Worm (Caenorhabditis elegans) whole organism, young adult: ENCODE measurements around the gene F28C6.9.

Source experiments
- B0261.1 ChIP-seq: sonication (generic microtip); optimal IDR thresholded peaks from 2 replicates; lab custom pipeline; 2016; ENCODE audit warnings: mild to moderate bottlenecking, missing genetic modification characterization, moderate library complexity, missing compliant biosample characterization
- B0336.3 ChIP-seq: fragments of 200-800 bp; sonication (Bioruptor generic); IDR thresholded peaks from 2 replicates; pipeline ENCODE4 v1.3.6; 2022; ENCODE audit warnings: missing genetic modification characterization, missing compliant biosample characterization
- C06A6.2 ChIP-seq: fragments of 200-800 bp; sonication (Bioruptor generic); conservative IDR thresholded peaks from 2 replicates; pipeline ENCODE4 v1.3.6; 2022; ENCODE audit warnings: missing genetic modification characterization, missing compliant biosample characterization
- C17E4.6 ChIP-seq: fragments of 200-800 bp; sonication (Bioruptor generic); IDR thresholded peaks from 2 replicates; pipeline ENCODE4 v1.3.6; 2022; ENCODE audit warnings: missing genetic modification reagents, missing genetic modification characterization, missing compliant biosample characterization
- F22D6.2 ChIP-seq: sonication (generic microtip); optimal IDR thresholded peaks from 2 replicates; lab custom pipeline; 2016; ENCODE audit warnings: mild to moderate bottlenecking, missing genetic modification characterization, missing compliant biosample characterization
- F49E8.2 ChIP-seq: sonication (generic microtip); optimal IDR thresholded peaks from 3 replicates; lab custom pipeline; 2017; ENCODE audit warnings: missing genetic modification characterization, mild to moderate bottlenecking, missing compliant biosample characterization, antibody characterized with exemption, moderate library complexity; ENCODE audit not compliant: insufficient read depth
- F52B5.7 ChIP-seq: sonication (generic microtip); optimal IDR thresholded peaks from 2 replicates; lab custom pipeline; 2016; ENCODE audit warnings: mild to moderate bottlenecking, missing genetic modification characterization, missing compliant biosample characterization
- F55B11.4 ChIP-seq: sonication (generic microtip); optimal IDR thresholded peaks from 2 replicates; lab custom pipeline; 2016; ENCODE audit warnings: missing compliant biosample characterization, missing genetic modification characterization, borderline replicate concordance; ENCODE audit not compliant: insufficient read depth
- T07F8.4 ChIP-seq: sonication (generic microtip); optimal IDR thresholded peaks from 2 replicates; lab custom pipeline; 2016; ENCODE audit warnings: mild to moderate bottlenecking, missing genetic modification characterization, moderate library complexity, missing compliant biosample characterization
- Y53G8AR.9 ChIP-seq: fragments of 200-800 bp; sonication (Bioruptor generic); conservative IDR thresholded peaks from 2 replicates; pipeline ENCODE4 v1.3.6; 2022; ENCODE audit warnings: missing genetic modification reagents, missing genetic modification characterization, missing compliant biosample characterization
- Y56A3A.18 ChIP-seq: fragments of 200-800 bp; sonication (Bioruptor generic); IDR thresholded peaks from 2 replicates; pipeline ENCODE4 v1.3.6; 2022; ENCODE audit warnings: missing genetic modification reagents, missing genetic modification characterization, missing compliant biosample characterization
- ZK185.1 ChIP-seq: sonication (generic microtip); optimal IDR thresholded peaks from 2 replicates; lab custom pipeline; 2016; ENCODE audit warnings: mild to moderate bottlenecking, missing genetic modification characterization, missing compliant biosample characterization; ENCODE audit not compliant: poor library complexity, severe bottlenecking
- aptf-3 ChIP-seq: fragments of 200-800 bp; sonication (Bioruptor generic); IDR thresholded peaks from 2 replicates; pipeline ENCODE4 v1.3.6; 2022; ENCODE audit warnings: missing genetic modification characterization, missing compliant biosample characterization
- atf-7 ChIP-seq: sonication (generic microtip); optimal IDR thresholded peaks from 2 replicates; lab custom pipeline; 2017; ENCODE audit warnings: mild to moderate bottlenecking, missing genetic modification characterization, missing compliant biosample characterization
- ccch-3 ChIP-seq: fragments of 200-800 bp; sonication (Bioruptor generic); optimal IDR thresholded peaks from 2 replicates; lab custom pipeline; 2018; ENCODE audit warnings: mild to moderate bottlenecking, missing genetic modification characterization, missing compliant biosample characterization
- cebp-1 ChIP-seq, 2 experiments: fragments of 200-800 bp in 1 of 2; sonication (Bioruptor generic) in 1 of 2; sonication (generic microtip) in 1 of 2; IDR thresholded peaks in 1 of 2; optimal IDR thresholded peaks in 1 of 2; 2 replicates each; pipeline versions ENCODE4 v1.3.6 to Lab custom; 2017 to 2022; ENCODE audit warnings: missing compliant biosample characterization in 2 of 2, missing genetic modification characterization in 2 of 2, mild to moderate bottlenecking in 1 of 2, missing genetic modification reagents in 1 of 2, moderate library complexity in 1 of 2
- ceh-79 ChIP-seq: sonication (generic microtip); optimal IDR thresholded peaks from 2 replicates; lab custom pipeline; 2017; ENCODE audit warnings: mild to moderate bottlenecking, missing genetic modification characterization, missing compliant biosample characterization
- dox-1 ChIP-seq: fragments of 200-800 bp; sonication (Bioruptor generic); IDR thresholded peaks from 2 replicates; pipeline ENCODE4 v1.3.6; 2022; ENCODE audit warnings: missing genetic modification reagents, missing genetic modification characterization, missing compliant biosample characterization
- dpff-1 ChIP-seq: sonication (generic microtip); optimal IDR thresholded peaks from 2 replicates; lab custom pipeline; 2017; ENCODE audit warnings: mild to moderate bottlenecking, missing genetic modification characterization, missing compliant biosample characterization
- dpl-1 ChIP-seq: fragments of 150-350 bp; optimal IDR thresholded peaks from 2 replicates; lab custom pipeline; 2014; ENCODE audit warnings: missing biosample characterization, missing genetic modification reagents, missing genetic modification characterization
- egl-18 ChIP-seq: fragments of 200-800 bp; sonication (Bioruptor generic); IDR thresholded peaks from 2 replicates; pipeline ENCODE4 v1.3.6; 2022; ENCODE audit warnings: missing genetic modification reagents, missing genetic modification characterization, missing compliant biosample characterization
- egl-44 ChIP-seq: fragments of 200-800 bp; sonication (Bioruptor generic); IDR thresholded peaks from 2 replicates; pipeline ENCODE4 v1.3.6; 2022; ENCODE audit warnings: missing genetic modification reagents, missing genetic modification characterization, missing compliant biosample characterization
- ekl-4 ChIP-seq: fragments of 200-800 bp; sonication (Bioruptor generic); IDR thresholded peaks from 2 replicates; pipeline ENCODE4 v1.3.6; 2022; ENCODE audit warnings: missing genetic modification reagents, missing genetic modification characterization, missing compliant biosample characterization
- hmg-1.2 ChIP-seq: fragments of 200-800 bp; sonication (Bioruptor generic); IDR thresholded peaks from 2 replicates; pipeline ENCODE4 v1.3.6; 2022; ENCODE audit warnings: missing genetic modification reagents, missing genetic modification characterization, missing compliant biosample characterization
- hsf-1 ChIP-seq: fragments of 200-800 bp; sonication (Bioruptor generic); IDR thresholded peaks from 2 replicates; pipeline ENCODE4 v1.3.6; 2022; ENCODE audit warnings: missing genetic modification reagents, missing genetic modification characterization, missing compliant biosample characterization
- let-526 ChIP-seq: fragments of 200-800 bp; sonication (Bioruptor generic); IDR thresholded peaks from 2 replicates; pipeline ENCODE4 v1.3.6; 2022; ENCODE audit warnings: missing genetic modification reagents, missing genetic modification characterization, missing compliant biosample characterization
- lin-26 ChIP-seq: fragments of 200-800 bp; sonication (Bioruptor generic); IDR thresholded peaks from 2 replicates; pipeline ENCODE4 v1.3.6; 2022; ENCODE audit warnings: missing genetic modification reagents, missing genetic modification characterization, missing compliant biosample characterization
- lin-54 ChIP-seq: fragments of 200-800 bp; sonication (Bioruptor generic); optimal IDR thresholded peaks from 2 replicates; lab custom pipeline; 2018; ENCODE audit warnings: mild to moderate bottlenecking, missing genetic modification characterization, missing compliant biosample characterization
- lsl-1 ChIP-seq: fragments of 200-800 bp; sonication (Bioruptor generic); optimal IDR thresholded peaks from 2 replicates; lab custom pipeline; 2018; ENCODE audit warnings: mild to moderate bottlenecking, missing genetic modification characterization, moderate library complexity, missing compliant biosample characterization
- madf-6 ChIP-seq: fragments of 200-800 bp; sonication (Bioruptor generic); IDR thresholded peaks from 2 replicates; pipeline ENCODE4 v1.3.6; 2022; ENCODE audit warnings: missing genetic modification reagents, missing genetic modification characterization, missing compliant biosample characterization
- madf-8 ChIP-seq: fragments of 200-800 bp; sonication (Bioruptor generic); conservative IDR thresholded peaks from 2 replicates; pipeline ENCODE4 v1.3.6; 2022; ENCODE audit warnings: missing genetic modification reagents, missing genetic modification characterization, missing compliant biosample characterization
- mcd-1 ChIP-seq: fragments of 200-800 bp; sonication (Bioruptor generic); IDR thresholded peaks from 2 replicates; pipeline ENCODE4 v1.3.6; 2022; ENCODE audit warnings: missing genetic modification reagents, missing genetic modification characterization, missing compliant biosample characterization
- mel-28 ChIP-seq: sonication (generic microtip); optimal IDR thresholded peaks from 2 replicates; lab custom pipeline; 2016; ENCODE audit warnings: borderline replicate concordance, mild to moderate bottlenecking, missing genetic modification characterization, missing compliant biosample characterization
- mxl-1 ChIP-seq: sonication (generic microtip); optimal IDR thresholded peaks from 2 replicates; lab custom pipeline; 2016; ENCODE audit warnings: missing genetic modification characterization, missing compliant biosample characterization
- nfya-1 ChIP-seq: sonication (generic microtip); optimal IDR thresholded peaks from 2 replicates; lab custom pipeline; 2017; ENCODE audit warnings: antibody characterized with exemption, missing compliant biosample characterization, missing genetic modification characterization, borderline replicate concordance; ENCODE audit not compliant: insufficient read depth
- nhr-179 ChIP-seq: sonication (generic microtip); optimal IDR thresholded peaks from 2 replicates; lab custom pipeline; 2016; ENCODE audit warnings: mild to moderate bottlenecking, missing genetic modification characterization, missing compliant biosample characterization
- nhr-27 ChIP-seq: fragments of 200-800 bp; sonication (Bioruptor generic); optimal IDR thresholded peaks from 2 replicates; lab custom pipeline; 2018; ENCODE audit warnings: mild to moderate bottlenecking, missing genetic modification characterization, moderate library complexity, missing compliant biosample characterization
- nhr-90 ChIP-seq: sonication (generic microtip); optimal IDR thresholded peaks from 2 replicates; lab custom pipeline; 2016; ENCODE audit warnings: missing genotype, mild to moderate bottlenecking, missing genetic modification characterization, missing compliant biosample characterization
- pha-4 ChIP-seq: fragments of 150-350 bp; sonication (generic microtip); optimal IDR thresholded peaks from 2 replicates; lab custom pipeline; 2014; ENCODE audit warnings: missing biosample characterization, missing genetic modification reagents, missing genetic modification characterization
- sptf-2 ChIP-seq: fragments of 200-800 bp; sonication (Bioruptor generic); optimal IDR thresholded peaks from 2 replicates; lab custom pipeline; 2018; ENCODE audit warnings: mild to moderate bottlenecking, missing genetic modification characterization, missing compliant biosample characterization
- ztf-18 ChIP-seq: sonication (generic microtip); optimal IDR thresholded peaks from 2 replicates; lab custom pipeline; 2016; ENCODE audit warnings: missing genotype, mild to moderate bottlenecking, missing genetic modification characterization, missing compliant biosample characterization
- ztf-22 ChIP-seq: fragments of 200-800 bp; sonication (Bioruptor generic); optimal IDR thresholded peaks from 2 replicates; lab custom pipeline; 2018; ENCODE audit warnings: mild to moderate bottlenecking, missing genetic modification characterization, moderate library complexity, missing compliant biosample characterization
- ztf-28 ChIP-seq: fragments of 200-800 bp; sonication (Bioruptor generic); IDR thresholded peaks from 2 replicates; pipeline ENCODE4 v1.3.6; 2022; ENCODE audit warnings: missing genetic modification reagents, missing genetic modification characterization, missing compliant biosample characterization
- ztf-3 ChIP-seq: fragments of 200-800 bp; sonication (Bioruptor generic); optimal IDR thresholded peaks from 2 replicates; lab custom pipeline; 2018; ENCODE audit warnings: mild to moderate bottlenecking, missing genetic modification characterization, missing compliant biosample characterization

F28C6.9 gene

ce11 chrII:8583035-8583434 is 26.9 kb downstream of the F28C6.9 start:
- TF ChIP-seq madf-6 (0 out of 2 replicates have a peak, but pooled peaks have one; percentile 24), lin-26 (peak; percentile 55; the same call in 1 of the 2 replicates), dpl-1 (GFP tag; lab: Kevin White, UChicago) (no peak), cebp-1 (GFP tag; IDR thresholded peaks at IDR 0.05; lab: Robert Waterston, UW) (no peak), cebp-1 (tag; optimal IDR thresholded peaks at IDR 0.05; lab: Kevin White, UChicago) (peak; percentile 7), aptf-3 (peak; percentile 22; the same call in 1 of the 2 replicates), F49E8.2 (tag; lab: Kevin White, UChicago) (no peak)

DNA sequence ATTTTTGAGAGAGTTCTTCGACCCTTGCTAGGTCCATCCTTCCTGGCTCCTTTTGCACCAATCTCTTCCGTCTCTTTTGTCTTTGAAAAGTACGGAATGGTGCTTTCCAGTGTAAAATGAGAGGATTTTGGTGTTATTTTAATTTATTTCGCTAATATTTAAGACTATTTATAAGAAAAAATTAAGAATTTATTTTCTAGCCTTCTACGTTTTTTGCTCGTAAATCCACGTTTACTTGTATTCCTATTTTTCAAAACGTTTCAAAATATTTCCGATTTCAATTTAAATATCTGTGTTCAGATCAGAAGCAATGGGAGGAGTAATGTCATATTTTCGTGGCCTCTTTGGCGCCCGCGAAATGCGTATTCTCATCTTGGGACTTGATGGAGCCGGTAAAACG is 28.3 kb downstream of the F28C6.9 start, which contains the start of gene arl-1:
arl-1 (plus strand) TSS at position 301 of the 400 bp plus-strand sequence.
- TF ChIP-seq aptf-3 (0 out of 2 replicates have a peak, but pooled peaks have one; percentile 6), egl-44 (no peak)

ce11 chrII:8577509-8578099 is 32.4 kb downstream of the F28C6.9 start, which contains the start of gene F54C9.9:
TSS of gene F54C9.9 (plus strand) at chrII:8578049.
- TF ChIP-seq mxl-1 (no peak), B0336.3 (peak; percentile 73; the same call in 1 of the 2 replicates), lin-54 (peak; percentile 19), pha-4 (no peak), T07F8.4 (tag; lab: Kevin White, UChicago) (no peak), nhr-27 (tag; lab: Kevin White, UChicago) (no peak), Y53G8AR.9 (GFP tag; lab: Robert Waterston, UW) (peak; percentile 71), dpff-1 (tag; lab: Kevin White, UChicago) (no peak), Y56A3A.18 (GFP tag; lab: Robert Waterston, UW) (no peak), F52B5.7 (tag; lab: Kevin White, UChicago) (no peak), mel-28 (tag; lab: Kevin White, UChicago) (no peak), let-526 (GFP tag; lab: Robert Waterston, UW) (no peak), ztf-18 (tag; lab: Kevin White, UChicago) (no peak), ekl-4 (GFP tag; lab: Robert Waterston, UW) (no peak), F55B11.4 (tag; lab: Kevin White, UChicago) (no peak), lsl-1 (GFP tag; lab: Kevin White, UChicago) (peak; percentile 50), nfya-1 (tag; lab: Kevin White, UChicago) (no peak), ceh-79 (no peak), lin-26 (peak; percentile 73), ccch-3 (no peak), C17E4.6 (peak; percentile 48; the same call in 1 of the 2 replicates), nhr-90 (tag; lab: Kevin White, UChicago) (no peak), C06A6.2 (GFP tag; lab: Robert Waterston, UW) (no peak), madf-8 (GFP tag; lab: Robert Waterston, UW) (peak; percentile 47), nhr-179 (tag; lab: Kevin White, UChicago) (no peak), F22D6.2 (tag; lab: Kevin White, UChicago) (no peak), ztf-22 (GFP tag; lab: Kevin White, UChicago) (no peak), ztf-28 (no peak), ZK185.1 (tag; lab: Kevin White, UChicago) (no peak), B0261.1 (tag; lab: Kevin White, UChicago) (no peak), dox-1 (GFP tag; lab: Robert Waterston, UW) (no peak), ztf-3 (GFP tag; lab: Kevin White, UChicago) (no peak), atf-7 (tag; lab: Kevin White, UChicago) (no peak), mcd-1 (GFP tag; lab: Robert Waterston, UW) (peak; percentile 52), hmg-1.2 (peak; percentile 32; the same call in 1 of the 2 replicates), hsf-1 (GFP tag; lab: Robert Waterston, UW) (0 out of 2 replicates have a peak, but pooled peaks have one; percentile 65), egl-18 (GFP tag; lab: Robert Waterston, UW) (no peak), sptf-2 (GFP tag; lab: Kevin White, UChicago) (no peak)
